Worm (Caenorhabditis elegans) whole organism, young adult: ENCODE results near the gene srsx-25.

Source experiments
- B0019.2 ChIP-seq: fragments of 200-800 bp; sonication (Bioruptor generic); conservative IDR thresholded peaks from 2 replicates; pipeline ENCODE4 v1.3.6; 2022; ENCODE audit warnings: missing genetic modification reagents, missing genetic modification characterization, missing compliant biosample characterization
- B0336.3 ChIP-seq: fragments of 200-800 bp; sonication (Bioruptor generic); IDR thresholded peaks from 2 replicates; pipeline ENCODE4 v1.3.6; 2022; ENCODE audit warnings: missing genetic modification characterization, missing compliant biosample characterization
- C06A6.2 ChIP-seq: fragments of 200-800 bp; sonication (Bioruptor generic); conservative IDR thresholded peaks from 2 replicates; pipeline ENCODE4 v1.3.6; 2022; ENCODE audit warnings: missing genetic modification characterization, missing compliant biosample characterization
- F49E8.2 ChIP-seq: sonication (generic microtip); optimal IDR thresholded peaks from 3 replicates; lab custom pipeline; 2017; ENCODE audit warnings: missing genetic modification characterization, mild to moderate bottlenecking, missing compliant biosample characterization, antibody characterized with exemption, moderate library complexity; ENCODE audit not compliant: insufficient read depth
- F52B5.7 ChIP-seq: sonication (generic microtip); optimal IDR thresholded peaks from 2 replicates; lab custom pipeline; 2016; ENCODE audit warnings: mild to moderate bottlenecking, missing genetic modification characterization, missing compliant biosample characterization
- K12H6.12 ChIP-seq: fragments of 200-800 bp; sonication (Bioruptor generic); optimal IDR thresholded peaks from 2 replicates; lab custom pipeline; 2018; ENCODE audit warnings: mild to moderate bottlenecking, missing genetic modification characterization, missing compliant biosample characterization
- Y53F4B.3 ChIP-seq: fragments of 200-800 bp; sonication (Bioruptor generic); IDR thresholded peaks from 2 replicates; pipeline ENCODE4 v1.3.6; 2022; ENCODE audit warnings: missing genetic modification reagents, missing genetic modification characterization, missing compliant biosample characterization
- Y56A3A.18 ChIP-seq: fragments of 200-800 bp; sonication (Bioruptor generic); IDR thresholded peaks from 2 replicates; pipeline ENCODE4 v1.3.6; 2022; ENCODE audit warnings: missing genetic modification reagents, missing genetic modification characterization, missing compliant biosample characterization
- Y95B8A.8 ChIP-seq: fragments of 200-800 bp; sonication (Bioruptor generic); IDR thresholded peaks from 2 replicates; pipeline ENCODE4 v1.3.6; 2022; ENCODE audit warnings: missing genetic modification reagents, missing genetic modification characterization, missing compliant biosample characterization
- atf-7 ChIP-seq: sonication (generic microtip); optimal IDR thresholded peaks from 2 replicates; lab custom pipeline; 2017; ENCODE audit warnings: mild to moderate bottlenecking, missing genetic modification characterization, missing compliant biosample characterization
- attf-5 ChIP-seq: fragments of 200-800 bp; sonication (Bioruptor generic); optimal IDR thresholded peaks from 2 replicates; lab custom pipeline; 2018; ENCODE audit warnings: mild to moderate bottlenecking, missing genetic modification characterization, missing compliant biosample characterization
- bed-1 ChIP-seq: fragments of 200-800 bp; sonication (Bioruptor generic); IDR thresholded peaks from 2 replicates; pipeline ENCODE4 v1.3.6; 2022; ENCODE audit warnings: missing genetic modification reagents, missing genetic modification characterization, missing compliant biosample characterization
- cebp-1 ChIP-seq, 2 experiments: fragments of 200-800 bp in 1 of 2; sonication (Bioruptor generic) in 1 of 2; sonication (generic microtip) in 1 of 2; IDR thresholded peaks in 1 of 2; optimal IDR thresholded peaks in 1 of 2; 2 replicates each; pipeline versions ENCODE4 v1.3.6 to Lab custom; 2017 to 2022; ENCODE audit warnings: missing compliant biosample characterization in 2 of 2, missing genetic modification characterization in 2 of 2, mild to moderate bottlenecking in 1 of 2, missing genetic modification reagents in 1 of 2, moderate library complexity in 1 of 2
- ceh-100 ChIP-seq: fragments of 200-800 bp; sonication (Bioruptor generic); IDR thresholded peaks from 2 replicates; pipeline ENCODE4 v1.3.6; 2022; ENCODE audit warnings: missing genetic modification reagents, missing genetic modification characterization, missing compliant biosample characterization
- ceh-40 ChIP-seq: fragments of 200-800 bp; sonication (Bioruptor generic); IDR thresholded peaks from 2 replicates; pipeline ENCODE4 v1.3.6; 2022; ENCODE audit warnings: missing genetic modification characterization, missing compliant biosample characterization
- die-1 ChIP-seq: sonication (generic microtip); optimal IDR thresholded peaks from 2 replicates; lab custom pipeline; 2016; ENCODE audit warnings: missing genotype, mild to moderate bottlenecking, missing genetic modification characterization, missing compliant biosample characterization
- dox-1 ChIP-seq: fragments of 200-800 bp; sonication (Bioruptor generic); IDR thresholded peaks from 2 replicates; pipeline ENCODE4 v1.3.6; 2022; ENCODE audit warnings: missing genetic modification reagents, missing genetic modification characterization, missing compliant biosample characterization
- egl-44 ChIP-seq: fragments of 200-800 bp; sonication (Bioruptor generic); IDR thresholded peaks from 2 replicates; pipeline ENCODE4 v1.3.6; 2022; ENCODE audit warnings: missing genetic modification reagents, missing genetic modification characterization, missing compliant biosample characterization
- egrh-3 ChIP-seq: fragments of 200-800 bp; sonication (Bioruptor generic); IDR thresholded peaks from 2 replicates; pipeline ENCODE4 v1.3.6; 2022; ENCODE audit warnings: missing genetic modification reagents, missing genetic modification characterization, missing compliant biosample characterization
- ets-4 ChIP-seq: fragments of 200-800 bp; sonication (Bioruptor generic); optimal IDR thresholded peaks from 2 replicates; lab custom pipeline; 2018; ENCODE audit warnings: mild to moderate bottlenecking, missing genetic modification characterization, missing compliant biosample characterization
- hmg-1.2 ChIP-seq: fragments of 200-800 bp; sonication (Bioruptor generic); IDR thresholded peaks from 2 replicates; pipeline ENCODE4 v1.3.6; 2022; ENCODE audit warnings: missing genetic modification reagents, missing genetic modification characterization, missing compliant biosample characterization
- lin-26 ChIP-seq: fragments of 200-800 bp; sonication (Bioruptor generic); IDR thresholded peaks from 2 replicates; pipeline ENCODE4 v1.3.6; 2022; ENCODE audit warnings: missing genetic modification reagents, missing genetic modification characterization, missing compliant biosample characterization
- lin-54 ChIP-seq: fragments of 200-800 bp; sonication (Bioruptor generic); optimal IDR thresholded peaks from 2 replicates; lab custom pipeline; 2018; ENCODE audit warnings: mild to moderate bottlenecking, missing genetic modification characterization, missing compliant biosample characterization
- lsl-1 ChIP-seq: fragments of 200-800 bp; sonication (Bioruptor generic); optimal IDR thresholded peaks from 2 replicates; lab custom pipeline; 2018; ENCODE audit warnings: mild to moderate bottlenecking, missing genetic modification characterization, moderate library complexity, missing compliant biosample characterization
- madf-6 ChIP-seq: fragments of 200-800 bp; sonication (Bioruptor generic); IDR thresholded peaks from 2 replicates; pipeline ENCODE4 v1.3.6; 2022; ENCODE audit warnings: missing genetic modification reagents, missing genetic modification characterization, missing compliant biosample characterization
- madf-8 ChIP-seq: fragments of 200-800 bp; sonication (Bioruptor generic); conservative IDR thresholded peaks from 2 replicates; pipeline ENCODE4 v1.3.6; 2022; ENCODE audit warnings: missing genetic modification reagents, missing genetic modification characterization, missing compliant biosample characterization
- mel-28 ChIP-seq: sonication (generic microtip); optimal IDR thresholded peaks from 2 replicates; lab custom pipeline; 2016; ENCODE audit warnings: borderline replicate concordance, mild to moderate bottlenecking, missing genetic modification characterization, missing compliant biosample characterization
- nfya-1 ChIP-seq: sonication (generic microtip); optimal IDR thresholded peaks from 2 replicates; lab custom pipeline; 2017; ENCODE audit warnings: antibody characterized with exemption, missing compliant biosample characterization, missing genetic modification characterization, borderline replicate concordance; ENCODE audit not compliant: insufficient read depth
- nhr-120 ChIP-seq: fragments of 200-800 bp; sonication (Bioruptor generic); IDR thresholded peaks from 2 replicates; pipeline ENCODE4 v1.3.6; 2022; ENCODE audit warnings: missing genetic modification characterization, missing compliant biosample characterization
- nhr-27 ChIP-seq: fragments of 200-800 bp; sonication (Bioruptor generic); optimal IDR thresholded peaks from 2 replicates; lab custom pipeline; 2018; ENCODE audit warnings: mild to moderate bottlenecking, missing genetic modification characterization, moderate library complexity, missing compliant biosample characterization
- nhr-80 ChIP-seq: sonication (generic microtip); optimal IDR thresholded peaks from 2 replicates; lab custom pipeline; 2016; ENCODE audit warnings: missing genetic modification characterization, missing compliant biosample characterization
- nhr-90 ChIP-seq: sonication (generic microtip); optimal IDR thresholded peaks from 2 replicates; lab custom pipeline; 2016; ENCODE audit warnings: missing genotype, mild to moderate bottlenecking, missing genetic modification characterization, missing compliant biosample characterization
- sdz-38 ChIP-seq: sonication (generic microtip); optimal IDR thresholded peaks from 2 replicates; lab custom pipeline; 2016; ENCODE audit warnings: missing genotype, missing genetic modification characterization, missing compliant biosample characterization
- snpc-1.1 ChIP-seq: sonication (generic microtip); optimal IDR thresholded peaks from 2 replicates; lab custom pipeline; 2017; ENCODE audit warnings: missing genetic modification characterization, mild to moderate bottlenecking, missing compliant biosample characterization, antibody characterized with exemption, moderate library complexity, missing genotype, missing genetic modification reagents; ENCODE audit not compliant: insufficient read depth
- snpc-3.4 ChIP-seq: sonication (generic microtip); optimal IDR thresholded peaks from 2 replicates; lab custom pipeline; 2017; ENCODE audit warnings: missing genetic modification characterization, mild to moderate bottlenecking, missing compliant biosample characterization, antibody characterized with exemption, moderate library complexity, missing genotype, missing genetic modification reagents
- snpc-4 ChIP-seq, 5 experiments: fragments of 150-350 bp in 1 of 5; sonication (generic microtip) in 4 of 5; optimal IDR thresholded peaks; 2 replicates each; lab custom pipeline; 2014 to 2018; ENCODE audit warnings: missing genetic modification characterization in 5 of 5, missing biosample characterization in 3 of 5, antibody characterized with exemption in 2 of 5, mild to moderate bottlenecking in 2 of 5, missing compliant biosample characterization in 2 of 5, missing genotype in 2 of 5, moderate library complexity in 2 of 5, missing genetic modification reagents in 1 of 5
- somi-1 ChIP-seq: fragments of 200-800 bp; sonication (Bioruptor generic); optimal IDR thresholded peaks from 2 replicates; lab custom pipeline; 2018; ENCODE audit warnings: mild to moderate bottlenecking, missing genetic modification characterization, missing compliant biosample characterization
- unc-62 ChIP-seq: fragments of 150-350 bp; optimal IDR thresholded peaks from 2 replicates; lab custom pipeline; 2014; ENCODE audit warnings: missing biosample characterization, missing genetic modification reagents, missing genetic modification characterization
- zfh-2 ChIP-seq: fragments of 200-800 bp; sonication (Bioruptor generic); conservative IDR thresholded peaks from 2 replicates; pipeline ENCODE4 v1.3.6; 2022; ENCODE audit warnings: missing genetic modification reagents, missing genetic modification characterization, missing compliant biosample characterization
- zim-3 ChIP-seq: sonication (generic microtip); optimal IDR thresholded peaks from 2 replicates; lab custom pipeline; 2017; ENCODE audit warnings: mild to moderate bottlenecking, missing genetic modification characterization, moderate library complexity, missing compliant biosample characterization
- ztf-22 ChIP-seq: fragments of 200-800 bp; sonication (Bioruptor generic); optimal IDR thresholded peaks from 2 replicates; lab custom pipeline; 2018; ENCODE audit warnings: mild to moderate bottlenecking, missing genetic modification characterization, moderate library complexity, missing compliant biosample characterization
- ztf-25 ChIP-seq: fragments of 200-800 bp; sonication (Bioruptor generic); IDR thresholded peaks from 2 replicates; pipeline ENCODE4 v1.3.6; 2022; ENCODE audit warnings: missing genetic modification reagents, missing genetic modification characterization, missing compliant biosample characterization
- ztf-26 ChIP-seq: sonication (generic microtip); optimal IDR thresholded peaks from 2 replicates; lab custom pipeline; 2017; ENCODE audit warnings: missing genetic modification characterization, missing compliant biosample characterization

The srsx-25 gene

DNA sequence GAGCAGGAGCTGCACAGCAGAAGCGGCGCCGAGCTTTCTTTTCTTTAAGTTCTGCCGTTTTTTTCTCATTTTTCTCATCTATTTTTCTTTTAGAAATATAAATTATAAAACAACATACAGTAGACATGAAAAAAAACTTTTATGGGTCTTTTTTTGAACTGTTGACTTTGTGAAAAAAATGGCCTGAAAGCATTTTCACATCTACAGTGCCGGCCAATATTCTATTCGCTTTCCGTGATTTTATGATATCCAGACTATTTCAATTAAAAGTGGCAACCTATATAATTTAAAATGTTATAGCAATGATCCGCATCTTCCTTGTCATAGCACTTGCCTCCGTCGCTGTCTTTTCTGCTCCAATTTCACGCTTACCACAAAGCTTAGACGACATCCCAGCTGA, 36.9 kb upstream of the srsx-25 start, which contains the start of gene far-6:
Gene far-6, plus strand, starts transcription at position 301 of the 400 bp plus-strand sequence.
- no peak for TF ChIP-seq B0019.2 (GFP tag; lab: Robert Waterston, UW)
- TF ChIP-seq Y95B8A.8 (GFP tag; lab: Robert Waterston, UW): no peak
- no peak for TF ChIP-seq bed-1 (GFP tag; lab: Robert Waterston, UW)
- no peak for TF ChIP-seq lsl-1 (GFP tag; lab: Kevin White, UChicago)
- TF ChIP-seq mel-28 (tag; lab: Kevin White, UChicago): no peak
- TF ChIP-seq lin-54 (GFP tag; lab: Kevin White, UChicago): no peak
- TF ChIP-seq somi-1 (GFP tag; lab: Kevin White, UChicago): no peak
- TF ChIP-seq snpc-1.1 (tag; lab: Kevin White, UChicago): no peak
- TF ChIP-seq nfya-1: no peak
- TF ChIP-seq die-1 (tag; lab: Kevin White, UChicago): no peak
- TF ChIP-seq nhr-120: no peak
- no peak for TF ChIP-seq zim-3 (tag; lab: Kevin White, UChicago)
- TF ChIP-seq Y53F4B.3 (GFP tag; lab: Robert Waterston, UW): no peak
- no peak for TF ChIP-seq nhr-90 (tag; lab: Kevin White, UChicago)
- TF ChIP-seq hmg-1.2 (GFP tag; lab: Robert Waterston, UW): no peak
- TF ChIP-seq egl-44: no peak

DNA sequence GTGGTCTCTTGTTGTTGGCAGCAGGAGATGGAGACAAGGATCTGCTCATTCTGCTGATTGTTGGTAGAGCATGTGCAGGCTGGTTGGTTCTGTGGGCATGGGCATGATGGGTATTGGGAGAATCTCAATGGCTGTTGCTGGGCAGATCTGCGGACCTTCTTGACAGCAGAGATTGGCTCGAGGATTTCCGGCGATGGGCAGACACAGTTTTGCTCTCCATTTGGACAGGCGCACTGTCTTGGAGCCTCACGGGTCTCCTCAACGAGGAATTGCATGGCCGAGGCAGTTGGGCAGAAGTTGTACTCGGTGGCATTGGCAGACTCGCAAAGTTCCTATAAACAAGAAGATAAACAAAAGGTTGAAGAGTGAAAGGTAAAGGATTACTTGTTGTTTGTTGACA, 34.4 kb upstream of the srsx-25 start:
- TF ChIP-seq zfh-2 (0 out of 2 replicates have a peak, but pooled peaks have one; percentile 22), Y56A3A.18 (0 out of 2 replicates have a peak, but pooled peaks have one; percentile 43), C06A6.2 (no peak)

ce11 chrIV:13331285-13331684, 33.7 kb upstream of the srsx-25 start, which contains the start of gene pqn-74:
Gene pqn-74, minus strand, starts transcription at chrIV:13331406.
- TF ChIP-seq lin-26 (GFP tag; lab: Robert Waterston, UW) (no peak), unc-62 (GFP tag; lab: Kevin White, UChicago) (no peak), sdz-38 (tag; lab: Kevin White, UChicago) (no peak), ztf-22 (no peak), zfh-2 (peak; percentile 69; the same call in 1 of the 2 replicates), nhr-120 (no peak), egrh-3 (peak; percentile 31; the same call in 1 of the 2 replicates), ceh-100 (GFP tag; lab: Robert Waterston, UW) (no peak), F52B5.7 (tag; lab: Kevin White, UChicago) (peak; percentile 8), madf-8 (GFP tag; lab: Robert Waterston, UW) (no peak), F49E8.2 (tag; lab: Kevin White, UChicago) (no peak), K12H6.12 (tag; lab: Kevin White, UChicago) (no peak)

- TF ChIP-seq snpc-3.4 (tag; lab: Kevin White, UChicago) (no peak), attf-5 (GFP tag; lab: Kevin White, UChicago) (peak; percentile 11), B0336.3 (peak; percentile 43; the same call in 1 of the 2 replicates), snpc-4 (GFP tag; optimal IDR thresholded peaks at IDR 0.05; lab: Kevin White, UChicago) (no peak), snpc-4 (tag; optimal IDR thresholded peaks at IDR 0.05; lab: Kevin White, UChicago) (peak in 1 of 4 experiments; percentile 2), nhr-27 (no peak), ztf-25 (no peak), ztf-26 (peak; percentile 18), ets-4 (GFP tag; lab: Kevin White, UChicago) (no peak), nhr-80 (tag; lab: Kevin White, UChicago) (peak; percentile 92), cebp-1 (GFP tag; IDR thresholded peaks at IDR 0.05; lab: Robert Waterston, UW) (no peak), cebp-1 (tag; optimal IDR thresholded peaks at IDR 0.05; lab: Kevin White, UChicago) (peak; percentile 60), dox-1 (GFP tag; lab: Robert Waterston, UW) (0 out of 2 replicates have a peak, but pooled peaks have one; percentile 41), ztf-22 (no peak), madf-6 (GFP tag; lab: Robert Waterston, UW) (no peak), zim-3 (tag; lab: Kevin White, UChicago) (no peak), ceh-40 (GFP tag; lab: Robert Waterston, UW) (no peak), egrh-3 (no peak), atf-7 (peak; percentile 14)
Observed at ce11 chrIV:13334287-13334686, 30.7 kb upstream of the srsx-25 start.
